Worm (Caenorhabditis elegans): Measurements from ENCODE around the gene sft-1.

- TF ChIP-seq flt-1 (GFP tag; IDR thresholded peaks at IDR 0.05): no peak
- TF ChIP-seq hmg-4 (GFP tag; optimal IDR thresholded peaks at IDR 0.05): no peak
- TF ChIP-seq aly-1 (tag; optimal IDR thresholded peaks at IDR 0.05): no peak
Measured at ce11 chrIII:3116969-3117368, 30.5 kb downstream of the sft-1 start.

Data from whole organism, early embryonic.